Worm (Caenorhabditis elegans) whole organism, young adult: ENCODE measurements around the gene C16C10.4.

Source experiments
- B0019.2 ChIP-seq: fragments of 200-800 bp; sonication (Bioruptor generic); conservative IDR thresholded peaks from 2 replicates; pipeline ENCODE4 v1.3.6; 2022; ENCODE audit warnings: missing genetic modification reagents, missing genetic modification characterization, missing compliant biosample characterization
- B0336.3 ChIP-seq: fragments of 200-800 bp; sonication (Bioruptor generic); IDR thresholded peaks from 2 replicates; pipeline ENCODE4 v1.3.6; 2022; ENCODE audit warnings: missing genetic modification characterization, missing compliant biosample characterization
- D2030.7 ChIP-seq: fragments of 200-800 bp; sonication (Bioruptor generic); IDR thresholded peaks from 2 replicates; pipeline ENCODE4 v1.3.6; 2022; ENCODE audit warnings: missing genetic modification reagents, missing genetic modification characterization, missing compliant biosample characterization
- K11D2.4 ChIP-seq: fragments of 200-800 bp; sonication (Bioruptor generic); IDR thresholded peaks from 2 replicates; pipeline ENCODE4 v1.3.6; 2022; ENCODE audit warnings: missing genetic modification reagents, missing genetic modification characterization, missing compliant biosample characterization
- Y67H2A.10 ChIP-seq: fragments of 200-800 bp; sonication (Bioruptor generic); conservative IDR thresholded peaks from 2 replicates; pipeline ENCODE4 v1.3.6; 2022; ENCODE audit warnings: missing genetic modification reagents, missing genetic modification characterization, missing compliant biosample characterization
- Y95B8A.8 ChIP-seq: fragments of 200-800 bp; sonication (Bioruptor generic); IDR thresholded peaks from 2 replicates; pipeline ENCODE4 v1.3.6; 2022; ENCODE audit warnings: missing genetic modification reagents, missing genetic modification characterization, missing compliant biosample characterization
- ZK185.1 ChIP-seq: sonication (generic microtip); optimal IDR thresholded peaks from 2 replicates; lab custom pipeline; 2016; ENCODE audit warnings: mild to moderate bottlenecking, missing genetic modification characterization, missing compliant biosample characterization; ENCODE audit not compliant: poor library complexity, severe bottlenecking
- ama-1 ChIP-seq, 3 experiments: fragments of 150-350 bp in 1 of 3; sonication (generic microtip) in 2 of 3; optimal IDR thresholded peaks; 2 replicates each; lab custom pipeline; 2014 to 2018; ENCODE audit warnings: missing biosample characterization in 2 of 3, missing genetic modification characterization in 2 of 3, missing genetic modification reagents in 2 of 3
- attf-3 ChIP-seq: fragments of 200-800 bp; sonication (Bioruptor generic); conservative IDR thresholded peaks from 2 replicates; pipeline ENCODE4 v1.3.6; 2022; ENCODE audit warnings: missing genetic modification reagents, missing genetic modification characterization, missing compliant biosample characterization
- bed-2 ChIP-seq: fragments of 200-800 bp; sonication (Bioruptor generic); IDR thresholded peaks from 2 replicates; pipeline ENCODE4 v1.3.6; 2022; ENCODE audit warnings: missing genetic modification reagents, missing genetic modification characterization, missing compliant biosample characterization
- cebp-1 ChIP-seq, 2 experiments: fragments of 200-800 bp in 1 of 2; sonication (Bioruptor generic) in 1 of 2; sonication (generic microtip) in 1 of 2; IDR thresholded peaks in 1 of 2; optimal IDR thresholded peaks in 1 of 2; 2 replicates each; pipeline versions ENCODE4 v1.3.6 to Lab custom; 2017 to 2022; ENCODE audit warnings: missing compliant biosample characterization in 2 of 2, missing genetic modification characterization in 2 of 2, mild to moderate bottlenecking in 1 of 2, missing genetic modification reagents in 1 of 2, moderate library complexity in 1 of 2
- ceh-100 ChIP-seq: fragments of 200-800 bp; sonication (Bioruptor generic); IDR thresholded peaks from 2 replicates; pipeline ENCODE4 v1.3.6; 2022; ENCODE audit warnings: missing genetic modification reagents, missing genetic modification characterization, missing compliant biosample characterization
- ceh-27 ChIP-seq: fragments of 200-800 bp; sonication (Bioruptor generic); optimal IDR thresholded peaks from 2 replicates; lab custom pipeline; 2018; ENCODE audit warnings: mild to moderate bottlenecking, missing genetic modification characterization, moderate library complexity, missing compliant biosample characterization
- ceh-58 ChIP-seq: fragments of 200-800 bp; sonication (Bioruptor generic); IDR thresholded peaks from 2 replicates; pipeline ENCODE4 v1.3.6; 2022; ENCODE audit warnings: missing genetic modification characterization, missing compliant biosample characterization
- ceh-79 ChIP-seq: sonication (generic microtip); optimal IDR thresholded peaks from 2 replicates; lab custom pipeline; 2017; ENCODE audit warnings: mild to moderate bottlenecking, missing genetic modification characterization, missing compliant biosample characterization
- chd-7 ChIP-seq: sonication (generic microtip); optimal IDR thresholded peaks from 2 replicates; lab custom pipeline; 2016; ENCODE audit warnings: mild to moderate bottlenecking, missing genetic modification characterization, moderate library complexity, missing compliant biosample characterization
- die-1 ChIP-seq: sonication (generic microtip); optimal IDR thresholded peaks from 2 replicates; lab custom pipeline; 2016; ENCODE audit warnings: missing genotype, mild to moderate bottlenecking, missing genetic modification characterization, missing compliant biosample characterization
- dpl-1 ChIP-seq: fragments of 150-350 bp; optimal IDR thresholded peaks from 2 replicates; lab custom pipeline; 2014; ENCODE audit warnings: missing biosample characterization, missing genetic modification reagents, missing genetic modification characterization
- ekl-4 ChIP-seq: fragments of 200-800 bp; sonication (Bioruptor generic); IDR thresholded peaks from 2 replicates; pipeline ENCODE4 v1.3.6; 2022; ENCODE audit warnings: missing genetic modification reagents, missing genetic modification characterization, missing compliant biosample characterization
- ets-4 ChIP-seq: fragments of 200-800 bp; sonication (Bioruptor generic); optimal IDR thresholded peaks from 2 replicates; lab custom pipeline; 2018; ENCODE audit warnings: mild to moderate bottlenecking, missing genetic modification characterization, missing compliant biosample characterization
- hlh-12 ChIP-seq: sonication (generic microtip); optimal IDR thresholded peaks from 2 replicates; lab custom pipeline; 2016; ENCODE audit warnings: missing genetic modification characterization, missing compliant biosample characterization
- hmg-20 ChIP-seq: fragments of 200-800 bp; sonication (Bioruptor generic); IDR thresholded peaks from 2 replicates; pipeline ENCODE4 v1.3.6; 2022; ENCODE audit warnings: missing genetic modification reagents, missing genetic modification characterization, missing compliant biosample characterization
- hrde-1 ChIP-seq: sonication (generic microtip); optimal IDR thresholded peaks from 2 replicates; lab custom pipeline; 2016; ENCODE audit warnings: missing genetic modification characterization, mild to moderate bottlenecking, missing compliant biosample characterization, moderate library complexity, missing genotype, missing genetic modification reagents, borderline replicate concordance
- hsf-1 ChIP-seq: fragments of 200-800 bp; sonication (Bioruptor generic); IDR thresholded peaks from 2 replicates; pipeline ENCODE4 v1.3.6; 2022; ENCODE audit warnings: missing genetic modification reagents, missing genetic modification characterization, missing compliant biosample characterization
- lag-1 ChIP-seq: fragments of 200-800 bp; sonication (Bioruptor generic); IDR thresholded peaks from 2 replicates; pipeline ENCODE4 v1.3.6; 2022; ENCODE audit warnings: missing genetic modification reagents, missing genetic modification characterization, missing compliant biosample characterization
- let-607 ChIP-seq, 2 experiments: fragments of 200-800 bp in 1 of 2; sonication (Bioruptor generic) in 1 of 2; sonication (generic microtip) in 1 of 2; optimal IDR thresholded peaks; 2 replicates each; lab custom pipeline; 2016 to 2018; ENCODE audit warnings: mild to moderate bottlenecking in 2 of 2, missing compliant biosample characterization in 2 of 2, missing genetic modification characterization in 2 of 2, moderate library complexity in 2 of 2, missing genotype in 1 of 2
- lin-35 ChIP-seq, 3 experiments: fragments of 150-350 bp in 2 of 3; sonication (generic microtip) in 1 of 3; optimal IDR thresholded peaks; 2 replicates each; lab custom pipeline; 2014 to 2018; ENCODE audit warnings: missing biosample characterization in 3 of 3, missing genetic modification characterization in 3 of 3, missing genetic modification reagents in 3 of 3
- lin-54 ChIP-seq: fragments of 200-800 bp; sonication (Bioruptor generic); optimal IDR thresholded peaks from 2 replicates; lab custom pipeline; 2018; ENCODE audit warnings: mild to moderate bottlenecking, missing genetic modification characterization, missing compliant biosample characterization
- lir-1 ChIP-seq: fragments of 200-800 bp; sonication (Bioruptor generic); conservative IDR thresholded peaks from 2 replicates; pipeline ENCODE4 v1.3.6; 2022; ENCODE audit warnings: missing genetic modification reagents, missing genetic modification characterization, missing compliant biosample characterization
- madf-10 ChIP-seq: sonication (generic microtip); optimal IDR thresholded peaks from 2 replicates; lab custom pipeline; 2016; ENCODE audit warnings: mild to moderate bottlenecking, missing genetic modification characterization, missing compliant biosample characterization
- madf-8 ChIP-seq: fragments of 200-800 bp; sonication (Bioruptor generic); conservative IDR thresholded peaks from 2 replicates; pipeline ENCODE4 v1.3.6; 2022; ENCODE audit warnings: missing genetic modification reagents, missing genetic modification characterization, missing compliant biosample characterization
- mes-4 ChIP-seq: sonication (generic microtip); optimal IDR thresholded peaks from 2 replicates; lab custom pipeline; 2016; ENCODE audit warnings: missing genotype, missing genetic modification characterization, missing compliant biosample characterization
- nfya-1 ChIP-seq: sonication (generic microtip); optimal IDR thresholded peaks from 2 replicates; lab custom pipeline; 2017; ENCODE audit warnings: antibody characterized with exemption, missing compliant biosample characterization, missing genetic modification characterization, borderline replicate concordance; ENCODE audit not compliant: insufficient read depth
- nfya-2 ChIP-seq: fragments of 200-800 bp; sonication (Bioruptor generic); IDR thresholded peaks from 2 replicates; pipeline ENCODE4 v1.3.6; 2022; ENCODE audit warnings: missing genetic modification reagents, missing genetic modification characterization, missing compliant biosample characterization
- nhr-27 ChIP-seq: fragments of 200-800 bp; sonication (Bioruptor generic); optimal IDR thresholded peaks from 2 replicates; lab custom pipeline; 2018; ENCODE audit warnings: mild to moderate bottlenecking, missing genetic modification characterization, moderate library complexity, missing compliant biosample characterization
- nhr-80 ChIP-seq: sonication (generic microtip); optimal IDR thresholded peaks from 2 replicates; lab custom pipeline; 2016; ENCODE audit warnings: missing genetic modification characterization, missing compliant biosample characterization
- nhr-90 ChIP-seq: sonication (generic microtip); optimal IDR thresholded peaks from 2 replicates; lab custom pipeline; 2016; ENCODE audit warnings: missing genotype, mild to moderate bottlenecking, missing genetic modification characterization, missing compliant biosample characterization
- pbrm-1 ChIP-seq: fragments of 200-800 bp; sonication (Bioruptor generic); IDR thresholded peaks from 2 replicates; pipeline ENCODE4 v1.3.6; 2022; ENCODE audit warnings: missing genetic modification reagents, missing genetic modification characterization, missing compliant biosample characterization
- rcor-1 ChIP-seq: fragments of 200-800 bp; sonication (Bioruptor generic); IDR thresholded peaks from 2 replicates; pipeline ENCODE4 v1.3.6; 2022; ENCODE audit warnings: missing genetic modification reagents, missing genetic modification characterization, missing compliant biosample characterization
- repo-1 ChIP-seq: sonication (generic microtip); optimal IDR thresholded peaks from 2 replicates; lab custom pipeline; 2017; ENCODE audit warnings: mild to moderate bottlenecking, missing genetic modification characterization, missing compliant biosample characterization
- sea-2 ChIP-seq: fragments of 200-800 bp; sonication (Bioruptor generic); IDR thresholded peaks from 2 replicates; pipeline ENCODE4 v1.3.6; 2022; ENCODE audit warnings: missing genetic modification characterization, missing compliant biosample characterization
- unc-62 ChIP-seq: fragments of 150-350 bp; optimal IDR thresholded peaks from 2 replicates; lab custom pipeline; 2014; ENCODE audit warnings: missing biosample characterization, missing genetic modification reagents, missing genetic modification characterization
- xnd-1 ChIP-seq: sonication (generic microtip); optimal IDR thresholded peaks from 2 replicates; lab custom pipeline; 2016; ENCODE audit warnings: missing genotype, missing genetic modification reagents, missing genetic modification characterization, missing compliant biosample characterization
- zfh-2 ChIP-seq: fragments of 200-800 bp; sonication (Bioruptor generic); conservative IDR thresholded peaks from 2 replicates; pipeline ENCODE4 v1.3.6; 2022; ENCODE audit warnings: missing genetic modification reagents, missing genetic modification characterization, missing compliant biosample characterization
- zim-3 ChIP-seq: sonication (generic microtip); optimal IDR thresholded peaks from 2 replicates; lab custom pipeline; 2017; ENCODE audit warnings: mild to moderate bottlenecking, missing genetic modification characterization, moderate library complexity, missing compliant biosample characterization
- ztf-28 ChIP-seq: fragments of 200-800 bp; sonication (Bioruptor generic); IDR thresholded peaks from 2 replicates; pipeline ENCODE4 v1.3.6; 2022; ENCODE audit warnings: missing genetic modification reagents, missing genetic modification characterization, missing compliant biosample characterization

Gene C16C10.4

ce11 chrIII:4195306-4196008 lies 24.3 kb downstream of the C16C10.4 start (continued):
- no peak for TF ChIP-seq ztf-28 (GFP tag; lab: Robert Waterston, UW)
- TF ChIP-seq hlh-12 (tag; lab: Kevin White, UChicago) = no peak
- peak; percentile 73 for TF ChIP-seq K11D2.4
- TF ChIP-seq dpl-1 = no peak
- TF ChIP-seq rcor-1 = no peak
- no peak for TF ChIP-seq Y67H2A.10 (GFP tag; lab: Robert Waterston, UW)
- TF ChIP-seq nhr-27 (tag; lab: Kevin White, UChicago) = no peak
- peak; percentile 96 for TF ChIP-seq ama-1 (optimal IDR thresholded peaks at IDR 0.05; lab: Kevin White, UChicago)
- TF ChIP-seq ama-1 (GFP tag; optimal IDR thresholded peaks at IDR 0.05; lab: Kevin White, UChicago) = peak in 1 of 2 experiments; percentile 68
- TF ChIP-seq lin-35 (GFP tag; optimal IDR thresholded peaks at IDR 0.05; lab: Kevin White, UChicago) = peak in 1 of 3 experiments; percentile 62
- TF ChIP-seq bed-2 (GFP tag; lab: Robert Waterston, UW) = no peak
- peak; percentile 95 for TF ChIP-seq B0336.3 (GFP tag; lab: Robert Waterston, UW)
- no peak for TF ChIP-seq B0019.2 (GFP tag; lab: Robert Waterston, UW)
- TF ChIP-seq nhr-90 (tag; lab: Kevin White, UChicago) = peak; percentile 59
- TF ChIP-seq madf-8 = no peak
- TF ChIP-seq mes-4 (tag; lab: Kevin White, UChicago) = no peak
- TF ChIP-seq hsf-1 (GFP tag; lab: Robert Waterston, UW) = peak; percentile 30; the same call in 1 of the 2 replicates
- TF ChIP-seq D2030.7 (GFP tag; lab: Robert Waterston, UW) = 0 out of 2 replicates have a peak, but pooled peaks have one; percentile 24
- no peak; the same call in 1 of the 2 replicates for TF ChIP-seq ceh-100 (GFP tag; lab: Robert Waterston, UW)
- peak; percentile 67 to 89 for TF ChIP-seq let-607 (tag; optimal IDR thresholded peaks at IDR 0.05; lab: Kevin White, UChicago)
- peak; percentile 74 for TF ChIP-seq zim-3
- TF ChIP-seq ceh-79 = peak; percentile 33
- no peak for TF ChIP-seq lag-1
- no peak for TF ChIP-seq lir-1 (GFP tag; lab: Robert Waterston, UW)
- TF ChIP-seq attf-3 = no peak
- TF ChIP-seq chd-7 (tag; lab: Kevin White, UChicago) = peak; percentile 79
- TF ChIP-seq die-1 = no peak
- TF ChIP-seq ets-4 (GFP tag; lab: Kevin White, UChicago) = peak; percentile 11
- peak; percentile 81 for TF ChIP-seq hmg-20 (GFP tag; lab: Robert Waterston, UW)
- TF ChIP-seq ZK185.1 (tag; lab: Kevin White, UChicago) = peak; percentile 72
- no peak for TF ChIP-seq hrde-1 (tag; lab: Kevin White, UChicago)
- no peak for TF ChIP-seq nfya-2
- TF ChIP-seq cebp-1 (GFP tag; IDR thresholded peaks at IDR 0.05; lab: Robert Waterston, UW) = no peak
- TF ChIP-seq cebp-1 (tag; optimal IDR thresholded peaks at IDR 0.05; lab: Kevin White, UChicago) = peak; percentile 62
- TF ChIP-seq sea-2 = no peak
- TF ChIP-seq nhr-80 (tag; lab: Kevin White, UChicago) = peak; percentile 6
- TF ChIP-seq zfh-2 = no peak
- TF ChIP-seq Y95B8A.8 (GFP tag; lab: Robert Waterston, UW) = no peak
- no peak for TF ChIP-seq unc-62
- peak; percentile 86 for TF ChIP-seq repo-1 (tag; lab: Kevin White, UChicago)
- TF ChIP-seq pbrm-1 (GFP tag; lab: Robert Waterston, UW) = peak; percentile 55; the same call in 1 of the 2 replicates
- peak; percentile 54 for TF ChIP-seq lin-54 (GFP tag; lab: Kevin White, UChicago)
- TF ChIP-seq ceh-27 (GFP tag; lab: Kevin White, UChicago) = peak; percentile 42
- peak; percentile 83 for TF ChIP-seq ekl-4 (GFP tag; lab: Robert Waterston, UW)
- peak; percentile 33 for TF ChIP-seq madf-10 (tag; lab: Kevin White, UChicago)
- TF ChIP-seq nfya-1 (tag; lab: Kevin White, UChicago) = no peak
- TF ChIP-seq ceh-58 (GFP tag; lab: Robert Waterston, UW) = no peak
- no peak for TF ChIP-seq xnd-1 (tag; lab: Kevin White, UChicago)
